Worm (Caenorhabditis elegans) whole organism, L4/young adult: ENCODE measurements around the gene str-124.

Experiments
- W03F9.2 ChIP-seq: fragments of 150-350 bp; optimal IDR thresholded peaks from 2 replicates; lab custom pipeline; 2014; ENCODE audit warnings: missing biosample characterization, missing genetic modification characterization
- dao-5 ChIP-seq: sonication (generic microtip); optimal IDR thresholded peaks from 2 replicates; lab custom pipeline; 2016; ENCODE audit warnings: missing genotype, missing genetic modification characterization, moderate library complexity, missing compliant biosample characterization
- him-1 ChIP-seq: sonication (generic microtip); optimal IDR thresholded peaks from 2 replicates; lab custom pipeline; 2016; ENCODE audit warnings: missing genotype, missing genetic modification reagents, missing genetic modification characterization, missing compliant biosample characterization

ce11 chrX:12769697-12770096 lies 18.0 kb upstream of the str-124 start, which contains the start of gene ilc-17.1:
- no peak for TF ChIP-seq him-1
- no peak for TF ChIP-seq W03F9.2 (tag; lab: Kevin White, UChicago)
- TF ChIP-seq dao-5 (tag; lab: Kevin White, UChicago): no peak
